Worm (Caenorhabditis elegans): Measurements from ENCODE around the gene C13B9.2.
"Not testable (repeated sequence)": the region's sequence is repeated elsewhere in the genome, so short reads cannot be mapped to it uniquely, and the experiment has no call there.

Gene C13B9.2

ce11 chrIII:6647568-6647967 is 27.5 kb downstream of the C13B9.2 start:
- TF ChIP-seq ceh-91 (GFP tag; IDR thresholded peaks at IDR 0.05) = no peak
- TF ChIP-seq dox-1 (GFP tag; IDR thresholded peaks at IDR 0.05) = no peak
- TF ChIP-seq ztf-28 (GFP tag; IDR thresholded peaks at IDR 0.05) = no peak
- no peak for TF ChIP-seq T07F8.4 (tag; optimal IDR thresholded peaks at IDR 0.05)

- TF ChIP-seq lag-1 (GFP tag; IDR thresholded peaks at IDR 0.05) = no peak
- no peak for TF ChIP-seq cebp-2 (GFP tag; IDR thresholded peaks at IDR 0.05)
- no peak for TF ChIP-seq hmg-1.2 (GFP tag; IDR thresholded peaks at IDR 0.05)
- TF ChIP-seq somi-1 (GFP tag; optimal IDR thresholded peaks at IDR 0.05) = no peak
- no peak for TF ChIP-seq hsf-1 (GFP tag; IDR thresholded peaks at IDR 0.05)
- TF ChIP-seq ztf-18 (tag; optimal IDR thresholded peaks at IDR 0.05) = no peak
- no peak for TF ChIP-seq attf-5 (GFP tag; optimal IDR thresholded peaks at IDR 0.05)
- TF ChIP-seq ceh-100 (GFP tag; IDR thresholded peaks at IDR 0.05) = no peak
Measured at ce11 chrIII:6651983-6652382, 31.9 kb downstream of the C13B9.2 start, which contains the start of gene pdfr-1. Gene pdfr-1 (minus strand): TSS chrIII:6652083.

ce11 chrIII:6653932-6654331 is 33.9 kb downstream of the C13B9.2 start:
- TF ChIP-seq K11D2.4 (GFP tag; IDR thresholded peaks at IDR 0.05) (no peak), K12H6.12 (tag; optimal IDR thresholded peaks at IDR 0.05) (no peak)

ce11 chrIII:6655830-6656229 is 35.8 kb downstream of the C13B9.2 start:
- TF ChIP-seq dox-1 (GFP tag; IDR thresholded peaks at IDR 0.05) (no peak), K12H6.12 (tag; optimal IDR thresholded peaks at IDR 0.05) (peak; percentile 35)

- TF ChIP-seq Y56A3A.18 (GFP tag; IDR thresholded peaks at IDR 0.05) (peak; percentile 81; the same call in 1 of the 2 replicates), aptf-3 (GFP tag; IDR thresholded peaks at IDR 0.05) (0 out of 2 replicates have a peak, but pooled peaks have one; percentile 81), B0261.1 (tag; optimal IDR thresholded peaks at IDR 0.05) (peak; percentile 66), cebp-2 (GFP tag; IDR thresholded peaks at IDR 0.05) (0 out of 2 replicates have a peak, but pooled peaks have one; percentile 67), ceh-100 (GFP tag; IDR thresholded peaks at IDR 0.05) (peak; percentile 53; the same call in 1 of the 2 replicates), hmg-1.2 (GFP tag; IDR thresholded peaks at IDR 0.05) (peak; percentile 80), ztf-25 (GFP tag; IDR thresholded peaks at IDR 0.05) (0 out of 2 replicates have a peak, but pooled peaks have one; percentile 70), rpc-1 (tag; optimal IDR thresholded peaks at IDR 0.05) (peak; percentile 60), mcd-1 (GFP tag; IDR thresholded peaks at IDR 0.05) (peak; percentile 47), K11D2.4 (GFP tag; IDR thresholded peaks at IDR 0.05) (0 out of 2 replicates have a peak, but pooled peaks have one; percentile 29), egl-44 (GFP tag; IDR thresholded peaks at IDR 0.05) (peak; percentile 82; the same call in 1 of the 2 replicates), attf-3 (GFP tag; conservative IDR thresholded peaks at IDR 0.05) (peak; percentile 59), Y53G8AR.9 (GFP tag; conservative IDR thresholded peaks at IDR 0.05) (peak; percentile 59; the same call in 1 of the 2 replicates), ztf-28 (GFP tag; IDR thresholded peaks at IDR 0.05) (0 out of 2 replicates have a peak, but pooled peaks have one; percentile 58), D2030.7 (GFP tag; IDR thresholded peaks at IDR 0.05) (peak; percentile 21; the same call in 1 of the 2 replicates), egrh-3 (GFP tag; IDR thresholded peaks at IDR 0.05) (peak; percentile 35; the same call in 1 of the 2 replicates), ceh-58 (GFP tag; IDR thresholded peaks at IDR 0.05) (0 out of 2 replicates have a peak, but pooled peaks have one; percentile 66), tbp1 (GFP tag; optimal IDR thresholded peaks at IDR 0.05) (peak; percentile 85)
- not testable (repeated sequence) for TF ChIP-seq rpc-1 (optimal IDR thresholded peaks at IDR 0.05)
Measured at ce11 chrIII:6661660-6662059, 41.6 kb downstream of the C13B9.2 start.

ce11 chrIII:6670737-6671242 is 50.7 kb downstream of the C13B9.2 start:
- TF ChIP-seq attf-5 (GFP tag; optimal IDR thresholded peaks at IDR 0.05) (no peak), hrde-1 (tag; optimal IDR thresholded peaks at IDR 0.05; ENCODE audit: borderline replicate concordance) (no peak), mel-28 (tag; optimal IDR thresholded peaks at IDR 0.05; ENCODE audit: borderline replicate concordance) (no peak), lin-35 (GFP tag; optimal IDR thresholded peaks at IDR 0.05) (no peak)
